Fruit fly (Drosophila melanogaster) whole organism, embryonic: ENCODE data around the gene CG13931.

Source experiments
- Atf6 ChIP-seq: fragments of 200-800 bp; sonication (Bioruptor generic); IDR thresholded peaks from 2 replicates; pipeline ENCODE4 v1.3.6; 2022; ENCODE audit warnings: missing biosample characterization, missing genetic modification characterization
- CG10543 ChIP-seq: fragments of 200-800 bp; sonication (Bioruptor generic); optimal IDR thresholded peaks from 3 replicates; lab custom pipeline; 2017; ENCODE audit warnings: missing biosample characterization, mild to moderate bottlenecking, missing genetic modification characterization, moderate library complexity
- CG1233 ChIP-seq: fragments of 200-800 bp; sonication (Bioruptor generic); optimal IDR thresholded peaks from 4 replicates; lab custom pipeline; 2018; ENCODE audit warnings: missing biosample characterization, mild to moderate bottlenecking, missing genetic modification characterization
- CG15011 ChIP-seq: fragments of 200-800 bp; sonication (Bioruptor generic); optimal IDR thresholded peaks from 3 replicates; lab custom pipeline; 2018; ENCODE audit warnings: missing biosample characterization, mild to moderate bottlenecking, missing genetic modification characterization
- CG15514 ChIP-seq: fragments of 200-800 bp; sonication (Bioruptor generic); optimal IDR thresholded peaks from 3 replicates; lab custom pipeline; 2017; ENCODE audit warnings: missing biosample characterization, missing genetic modification characterization, mild to moderate bottlenecking, moderate library complexity, missing genetic modification reagents
- CG16779 ChIP-seq: fragments of 200-800 bp; sonication (Bioruptor generic); IDR thresholded peaks from 2 replicates; pipeline ENCODE4 v1.3.6; 2022; ENCODE audit warnings: missing biosample characterization, missing genetic modification characterization
- CG17359 ChIP-seq: fragments of 200-800 bp; sonication (Bioruptor generic); optimal IDR thresholded peaks from 3 replicates; lab custom pipeline; 2018; ENCODE audit warnings: missing biosample characterization, mild to moderate bottlenecking, missing genetic modification characterization, moderate library complexity
- CG34224 ChIP-seq: fragments of 200-800 bp; sonication (Bioruptor generic); IDR thresholded peaks from 3 replicates; pipeline ENCODE4 v1.3.6; 2022; ENCODE audit warnings: missing biosample characterization, missing genetic modification characterization; ENCODE audit not compliant: partially characterized antibody
- CG34422 ChIP-seq: fragments of 200-800 bp; sonication (Bioruptor generic); IDR thresholded peaks from 3 replicates; pipeline ENCODE4 v1.3.6; 2022; ENCODE audit warnings: missing biosample characterization, missing genetic modification characterization
- CG4617 ChIP-seq: fragments of 200-800 bp; sonication (Bioruptor generic); optimal IDR thresholded peaks from 3 replicates; lab custom pipeline; 2016; ENCODE audit warnings: missing biosample characterization, missing genetic modification characterization, borderline replicate concordance
- CG4707 ChIP-seq: fragments of 200-800 bp; sonication (Bioruptor generic); optimal IDR thresholded peaks from 2 replicates; lab custom pipeline; 2018; ENCODE audit warnings: missing biosample characterization, mild to moderate bottlenecking, missing genetic modification characterization, moderate library complexity
- CG6254 ChIP-seq: fragments of 200-800 bp; sonication (Bioruptor generic); optimal IDR thresholded peaks from 3 replicates; lab custom pipeline; 2017; ENCODE audit warnings: mild to moderate bottlenecking, missing biosample characterization, missing genetic modification reagents, missing genetic modification characterization
- CG6854 ChIP-seq: fragments of 200-800 bp; sonication (Bioruptor generic); optimal IDR thresholded peaks from 3 replicates; lab custom pipeline; 2017; ENCODE audit warnings: missing biosample characterization, mild to moderate bottlenecking, missing genetic modification characterization
- CG7357 ChIP-seq: fragments of 200-800 bp; sonication (Bioruptor generic); IDR thresholded peaks from 3 replicates; pipeline ENCODE4 v1.3.6; 2022; ENCODE audit warnings: missing biosample characterization, missing genetic modification characterization
- CG7839 ChIP-seq: fragments of 200-800 bp; sonication (Bioruptor generic); optimal IDR thresholded peaks from 3 replicates; lab custom pipeline; 2018; ENCODE audit warnings: missing biosample characterization, mild to moderate bottlenecking, missing genetic modification characterization, moderate library complexity
- CG7928 ChIP-seq: fragments of 200-800 bp; sonication (Bioruptor generic); optimal IDR thresholded peaks from 2 replicates; lab custom pipeline; 2017; ENCODE audit warnings: missing biosample characterization, mild to moderate bottlenecking, missing genetic modification characterization
- CG8359 ChIP-seq: fragments of 200-800 bp; sonication (Bioruptor generic); optimal IDR thresholded peaks from 2 replicates; lab custom pipeline; 2017; ENCODE audit warnings: missing biosample characterization, mild to moderate bottlenecking, missing genetic modification characterization, borderline replicate concordance
- CG9727 ChIP-seq: fragments of 200-800 bp; sonication (Bioruptor generic); optimal IDR thresholded peaks from 3 replicates; lab custom pipeline; 2017; ENCODE audit warnings: missing biosample characterization, mild to moderate bottlenecking, missing genetic modification characterization
- Dad ChIP-seq: fragments of 200-800 bp; sonication (Bioruptor generic); optimal IDR thresholded peaks from 3 replicates; lab custom pipeline; 2016; ENCODE audit warnings: missing biosample characterization, missing genetic modification characterization
- Deaf1 ChIP-seq: fragments of 200-800 bp; optimal IDR thresholded peaks from 3 replicates; lab custom pipeline; 2019; ENCODE audit warnings: missing biosample characterization, mild to moderate bottlenecking, missing genetic modification characterization, moderate library complexity
- Ets97D ChIP-seq: fragments of 200-800 bp; sonication (Bioruptor generic); optimal IDR thresholded peaks from 3 replicates; lab custom pipeline; 2016; ENCODE audit warnings: missing biosample characterization, missing genetic modification characterization
- Fer1 ChIP-seq: fragments of 200-800 bp; sonication (Bioruptor generic); optimal IDR thresholded peaks from 2 replicates; lab custom pipeline; 2017; ENCODE audit warnings: missing biosample characterization, mild to moderate bottlenecking, missing genetic modification characterization
- MBD-R2 ChIP-seq: fragments of 200-800 bp; sonication (Bioruptor generic); IDR thresholded peaks from 2 replicates; pipeline ENCODE4 v1.3.6; 2022; ENCODE audit warnings: missing biosample characterization, missing genetic modification characterization
- Six4 ChIP-seq: fragments of 200-800 bp; sonication (Bioruptor generic); optimal IDR thresholded peaks from 2 replicates; lab custom pipeline; 2016; ENCODE audit warnings: missing biosample characterization, missing genetic modification characterization
- Sry-δ ChIP-seq: fragments of 200-800 bp; sonication (Bioruptor generic); optimal IDR thresholded peaks from 2 replicates; lab custom pipeline; 2016; ENCODE audit warnings: missing biosample characterization, missing genetic modification characterization
- ac ChIP-seq: fragments of 200-800 bp; sonication (Bioruptor generic); optimal IDR thresholded peaks from 3 replicates; lab custom pipeline; 2017; ENCODE audit warnings: missing biosample characterization, mild to moderate bottlenecking, missing genetic modification characterization
- cato ChIP-seq: fragments of 200-800 bp; sonication (Bioruptor generic); optimal IDR thresholded peaks from 2 replicates; lab custom pipeline; 2016; ENCODE audit warnings: missing biosample characterization, missing genetic modification characterization, borderline replicate concordance
- caup ChIP-seq: fragments of 200-800 bp; sonication (Bioruptor generic); optimal IDR thresholded peaks from 3 replicates; lab custom pipeline; 2017; ENCODE audit warnings: missing biosample characterization, mild to moderate bottlenecking, missing genetic modification characterization, moderate library complexity; ENCODE audit not compliant: severe bottlenecking
- chn ChIP-seq: fragments of 200-800 bp; sonication (Bioruptor generic); optimal IDR thresholded peaks from 2 replicates; lab custom pipeline; 2016; ENCODE audit warnings: missing biosample characterization, missing genetic modification characterization
- ewg ChIP-seq: fragments of 200-800 bp; sonication (Bioruptor generic); optimal IDR thresholded peaks from 3 replicates; lab custom pipeline; 2017; ENCODE audit warnings: mild to moderate bottlenecking, missing biosample characterization, missing genetic modification reagents, missing genetic modification characterization
- eyg ChIP-seq: fragments of 200-800 bp; sonication (Bioruptor generic); optimal IDR thresholded peaks from 3 replicates; lab custom pipeline; 2016; ENCODE audit warnings: missing biosample characterization, missing genetic modification characterization
- fd3F ChIP-seq: fragments of 200-800 bp; sonication (Bioruptor generic); optimal IDR thresholded peaks from 2 replicates; lab custom pipeline; 2018; ENCODE audit warnings: missing biosample characterization, mild to moderate bottlenecking, missing genetic modification characterization, moderate library complexity
- h ChIP-seq: fragments of >200 bp; optimal IDR thresholded peaks from 2 replicates; lab custom pipeline; 2017
- hbn ChIP-seq: fragments of 200-800 bp; sonication (Bioruptor generic); IDR thresholded peaks from 2 replicates; pipeline ENCODE4 v1.3.6; 2022; ENCODE audit warnings: missing biosample characterization, missing genetic modification characterization; ENCODE audit not compliant: partially characterized antibody
- ken ChIP-seq: fragments of 200-800 bp; sonication (Bioruptor generic); IDR thresholded peaks from 3 replicates; pipeline ENCODE4 v1.3.6; 2022; ENCODE audit warnings: missing biosample characterization, missing genetic modification characterization
- nmo ChIP-seq: fragments of 200-800 bp; sonication (Bioruptor generic); optimal IDR thresholded peaks from 2 replicates; lab custom pipeline; 2018; ENCODE audit warnings: missing biosample characterization, mild to moderate bottlenecking, missing genetic modification characterization, moderate library complexity
- onecut ChIP-seq: fragments of 200-800 bp; sonication (Bioruptor generic); IDR thresholded peaks from 2 replicates; pipeline ENCODE4 v1.3.6; 2022; ENCODE audit warnings: missing biosample characterization, missing genetic modification characterization
- org-1 ChIP-seq: fragments of 200-800 bp; sonication (Bioruptor generic); optimal IDR thresholded peaks from 2 replicates; lab custom pipeline; 2017; ENCODE audit warnings: missing biosample characterization, missing genetic modification characterization
- peb ChIP-seq: fragments of 200-800 bp; sonication (Bioruptor generic); IDR thresholded peaks from 2 replicates; pipeline ENCODE4 v1.3.6; 2022; ENCODE audit warnings: missing biosample characterization, missing genetic modification characterization
- sens-2 ChIP-seq: fragments of 200-800 bp; sonication (Bioruptor generic); IDR thresholded peaks from 2 replicates; pipeline ENCODE4 v1.3.6; 2022; ENCODE audit warnings: missing biosample characterization, missing genetic modification characterization
- seq ChIP-seq: fragments of 200-800 bp; sonication (Bioruptor generic); IDR thresholded peaks from 2 replicates; pipeline ENCODE4 v1.3.6; 2022; ENCODE audit warnings: missing biosample characterization, missing genetic modification characterization
- sima ChIP-seq: fragments of 200-800 bp; sonication (Bioruptor generic); optimal IDR thresholded peaks from 2 replicates; lab custom pipeline; 2016; ENCODE audit warnings: missing biosample characterization, missing genetic modification characterization
- sna ChIP-seq: fragments of 200-800 bp; sonication (Bioruptor generic); IDR thresholded peaks from 2 replicates; pipeline ENCODE4 v1.3.6; 2022; ENCODE audit warnings: missing biosample characterization, missing genetic modification characterization; ENCODE audit not compliant: partially characterized antibody
- ssp ChIP-seq: fragments of 200-800 bp; sonication (Bioruptor generic); IDR thresholded peaks from 2 replicates; pipeline ENCODE4 v1.3.6; 2022; ENCODE audit warnings: missing biosample characterization, missing genetic modification characterization
- tup ChIP-seq: fragments of 200-800 bp; sonication (Bioruptor generic); optimal IDR thresholded peaks from 2 replicates; lab custom pipeline; 2016; ENCODE audit warnings: missing biosample characterization, mild to moderate bottlenecking, missing genetic modification characterization, moderate library complexity
- unc-4 ChIP-seq: fragments of 200-800 bp; sonication (Bioruptor generic); IDR thresholded peaks from 2 replicates; pipeline ENCODE4 v1.3.6; 2022; ENCODE audit warnings: missing biosample characterization, missing genetic modification characterization; ENCODE audit not compliant: partially characterized antibody
- wdn ChIP-seq: fragments of 200-800 bp; sonication (Bioruptor generic); IDR thresholded peaks from 2 replicates; pipeline ENCODE4 v1.3.6; 2022; ENCODE audit warnings: missing biosample characterization, missing genetic modification characterization
- wor ChIP-seq: fragments of 200-800 bp; sonication (Bioruptor generic); IDR thresholded peaks from 2 replicates; pipeline ENCODE4 v1.3.6; 2022; ENCODE audit warnings: missing biosample characterization, missing genetic modification characterization
- zen2 ChIP-seq: fragments of 200-800 bp; sonication (Bioruptor generic); IDR thresholded peaks from 3 replicates; pipeline ENCODE4 v1.3.6; 2022; ENCODE audit warnings: missing biosample characterization, missing genetic modification characterization; ENCODE audit not compliant: partially characterized antibody

CG13931 gene

DNA sequence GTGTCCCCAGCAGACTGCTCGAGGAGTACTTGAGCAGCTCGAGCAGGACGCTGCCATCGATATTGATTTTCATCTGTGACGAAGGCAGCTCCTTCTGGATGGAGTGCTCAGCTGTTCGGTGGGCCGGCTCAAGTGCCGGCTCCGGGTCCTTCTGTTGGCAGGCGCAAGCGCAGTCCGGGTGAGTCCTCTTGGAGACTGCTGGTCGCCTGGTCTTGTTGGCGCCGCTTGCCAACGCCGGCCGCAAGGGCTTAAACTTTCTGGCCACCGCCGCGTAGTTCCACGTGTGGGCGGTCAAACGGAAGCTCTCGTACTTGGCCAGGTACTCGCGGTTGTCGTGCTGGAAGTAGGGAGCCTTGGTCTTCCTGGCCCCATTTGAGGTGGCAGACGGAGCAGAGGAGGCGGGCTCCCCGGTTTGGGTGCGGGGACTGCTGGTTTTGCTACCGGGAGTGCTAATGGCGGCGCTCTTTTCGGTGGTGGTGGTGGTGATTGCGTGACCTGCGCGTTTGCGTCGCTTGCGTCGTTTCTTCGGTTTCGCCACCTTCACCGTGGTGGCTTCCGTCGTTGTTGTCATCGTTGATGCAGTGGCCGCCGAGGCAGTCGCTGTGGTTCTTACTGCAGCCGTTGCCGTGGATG lies 40.4 kb downstream of the CG13931 start (continued):
- no peak for TF ChIP-seq CG15514
- TF ChIP-seq Sry-δ (GFP tag; lab: Kevin White, UChicago): no peak
- peak; percentile 89 for TF ChIP-seq onecut (GFP tag; lab: Robert Waterston, UW)
- TF ChIP-seq CG4617: no peak
- TF ChIP-seq hbn (GFP tag; lab: Robert Waterston, UW): no peak
- no peak for TF ChIP-seq CG4707 (GFP tag; lab: Kevin White, UChicago)
- no peak for TF ChIP-seq ken (GFP tag; lab: Robert Waterston, UW)
- TF ChIP-seq CG1233: no peak
- TF ChIP-seq Ets97D: no peak
- no peak for TF ChIP-seq nmo (GFP tag; lab: Kevin White, UChicago)
- no peak for TF ChIP-seq caup (GFP tag; lab: Kevin White, UChicago)
- 0 out of 2 replicates have a peak, but pooled peaks have one; percentile 32 for TF ChIP-seq unc-4 (GFP tag; lab: Robert Waterston, UW)
- no peak for TF ChIP-seq wdn (GFP tag; lab: Robert Waterston, UW)
- TF ChIP-seq sima (GFP tag; lab: Kevin White, UChicago): no peak
- 0 out of 2 replicates have a peak, but pooled peaks have one; percentile 23 for TF ChIP-seq sna (GFP tag; lab: Robert Waterston, UW)
- TF ChIP-seq cato (GFP tag; lab: Kevin White, UChicago): no peak
- TF ChIP-seq CG7357: no peak
- no peak for TF ChIP-seq h (lab: Kevin White, UChicago)
- TF ChIP-seq ssp (GFP tag; lab: Robert Waterston, UW): no peak
- no peak for TF ChIP-seq chn (GFP tag; lab: Kevin White, UChicago)
- TF ChIP-seq org-1 (GFP tag; lab: Kevin White, UChicago): no peak
- peak; percentile 94 for TF ChIP-seq ewg (GFP tag; lab: Kevin White, UChicago)
- TF ChIP-seq Atf6 (GFP tag; lab: Robert Waterston, UW): no peak
- peak; percentile 25 for TF ChIP-seq CG10543
- 0 out of 2 replicates have a peak, but pooled peaks have one; percentile 24 for TF ChIP-seq seq
- TF ChIP-seq CG8359 (GFP tag; lab: Kevin White, UChicago): no peak
- no peak for TF ChIP-seq Fer1
- TF ChIP-seq zen2 (GFP tag; lab: Robert Waterston, UW): peak; percentile 30; the same call in 2 of the 3 replicates
- no peak for TF ChIP-seq sens-2 (GFP tag; lab: Robert Waterston, UW)
- TF ChIP-seq wor (GFP tag; lab: Robert Waterston, UW): no peak
- no peak for TF ChIP-seq tup (GFP tag; lab: Kevin White, UChicago)
- TF ChIP-seq CG15011 (GFP tag; lab: Kevin White, UChicago): no peak
- TF ChIP-seq Deaf1 (tag; lab: Kevin White, UChicago): peak; percentile 79
- TF ChIP-seq Dad (GFP tag; lab: Kevin White, UChicago): no peak
- TF ChIP-seq CG9727 (GFP tag; lab: Kevin White, UChicago): no peak
- TF ChIP-seq fd3F: no peak
- no peak for TF ChIP-seq CG6854 (GFP tag; lab: Kevin White, UChicago)
- TF ChIP-seq CG16779: no peak
- no peak for TF ChIP-seq CG6254 (GFP tag; lab: Kevin White, UChicago)
- TF ChIP-seq CG7839 (tag; lab: Kevin White, UChicago): no peak
- TF ChIP-seq CG34422 (GFP tag; lab: Robert Waterston, UW): peak; percentile 58; the same call in 1 of the 3 replicates
- TF ChIP-seq CG7928 (GFP tag; lab: Kevin White, UChicago): no peak
- TF ChIP-seq peb (GFP tag; lab: Robert Waterston, UW): no peak
- no peak for TF ChIP-seq Six4 (GFP tag; lab: Kevin White, UChicago)
- TF ChIP-seq MBD-R2 (GFP tag; lab: Robert Waterston, UW): 0 out of 2 replicates have a peak, but pooled peaks have one; percentile 13
- TF ChIP-seq ac: no peak
- no peak for TF ChIP-seq CG17359 (tag; lab: Kevin White, UChicago)
- no peak for TF ChIP-seq eyg (GFP tag; lab: Kevin White, UChicago)
- TF ChIP-seq CG34224 (GFP tag; lab: Robert Waterston, UW): 0 out of 3 replicates have a peak, but pooled peaks have one; percentile 41
